Fruit fly (Drosophila melanogaster) whole organism, prepupa: ENCODE data around the gene CG4267.
A peak's percentile ranks its signal among the peaks of the same experiment; 100 is the strongest.

Experiments used
- CG10631 ChIP-seq: fragments of 200-800 bp; sonication (Bioruptor generic); optimal IDR thresholded peaks from 2 replicates; lab custom pipeline; 2016; ENCODE audit warnings: missing biosample characterization, missing genetic modification characterization
- CG10669 ChIP-seq: fragments of 200-800 bp; sonication (Bioruptor generic); optimal IDR thresholded peaks from 3 replicates; lab custom pipeline; 2018; ENCODE audit warnings: missing biosample characterization, mild to moderate bottlenecking, missing genetic modification characterization, moderate library complexity
- CG11902 ChIP-seq: fragments of 200-800 bp; sonication (Bioruptor generic); optimal IDR thresholded peaks from 3 replicates; lab custom pipeline; 2016; ENCODE audit warnings: missing biosample characterization, missing genetic modification characterization
- CG15336 ChIP-seq: fragments of 200-800 bp; sonication (Bioruptor generic); IDR thresholded peaks from 2 replicates; pipeline ENCODE4 v1.3.6; 2022; ENCODE audit warnings: missing biosample characterization, missing genetic modification characterization
- CG1621 ChIP-seq: fragments of 200-800 bp; sonication (Bioruptor generic); optimal IDR thresholded peaks from 3 replicates; lab custom pipeline; 2018; ENCODE audit warnings: missing biosample characterization, mild to moderate bottlenecking, missing genetic modification characterization
- CG16779 ChIP-seq: fragments of 200-800 bp; sonication (Bioruptor generic); optimal IDR thresholded peaks from 3 replicates; lab custom pipeline; 2017; ENCODE audit warnings: missing biosample characterization, mild to moderate bottlenecking, missing genetic modification characterization
- CG3032 ChIP-seq: fragments of 200-800 bp; optimal IDR thresholded peaks from 2 replicates; lab custom pipeline; 2019; ENCODE audit warnings: missing biosample characterization, mild to moderate bottlenecking, missing genetic modification characterization, moderate library complexity
- CG3919 ChIP-seq: fragments of 200-800 bp; sonication (Bioruptor generic); optimal IDR thresholded peaks from 3 replicates; lab custom pipeline; 2016; ENCODE audit warnings: missing biosample characterization, missing genetic modification characterization
- CG6276 ChIP-seq: fragments of 200-800 bp; sonication (Bioruptor generic); optimal IDR thresholded peaks from 2 replicates; lab custom pipeline; 2017; ENCODE audit warnings: missing biosample characterization, mild to moderate bottlenecking, missing genetic modification characterization
- CG6808 ChIP-seq: fragments of 200-800 bp; sonication (Bioruptor generic); optimal IDR thresholded peaks from 3 replicates; lab custom pipeline; 2017; ENCODE audit warnings: missing biosample characterization, missing genetic modification characterization, mild to moderate bottlenecking, moderate library complexity, missing genetic modification reagents
- CG7368 ChIP-seq: fragments of 200-800 bp; sonication (Bioruptor generic); optimal IDR thresholded peaks from 3 replicates; lab custom pipeline; 2016; ENCODE audit warnings: missing biosample characterization, missing genetic modification characterization
- Eip75B ChIP-seq: fragments of 200-800 bp; sonication (Bioruptor generic); optimal IDR thresholded peaks from 3 replicates; lab custom pipeline; 2016; ENCODE audit warnings: missing biosample characterization, missing genetic modification characterization
- Eip93F ChIP-seq: fragments of 200-800 bp; sonication (Bioruptor generic); optimal IDR thresholded peaks from 2 replicates; lab custom pipeline; 2016; ENCODE audit warnings: missing biosample characterization, mild to moderate bottlenecking, missing genetic modification characterization
- Ets21C ChIP-seq: fragments of 200-800 bp; sonication (Bioruptor generic); optimal IDR thresholded peaks from 3 replicates; lab custom pipeline; 2016; ENCODE audit warnings: missing biosample characterization, missing genetic modification characterization
- Ets96B ChIP-seq: fragments of 200-800 bp; optimal IDR thresholded peaks from 2 replicates; lab custom pipeline; 2019; ENCODE audit warnings: missing biosample characterization, mild to moderate bottlenecking, missing genetic modification characterization, moderate library complexity
- Gug ChIP-seq: fragments of 200-800 bp; sonication (Bioruptor generic); IDR thresholded peaks from 2 replicates; pipeline ENCODE4 v1.3.6; 2022; ENCODE audit warnings: missing biosample characterization, missing genetic modification characterization
- Hr4 ChIP-seq: fragments of 200-800 bp; sonication (Bioruptor generic); optimal IDR thresholded peaks from 3 replicates; lab custom pipeline; 2016; ENCODE audit warnings: missing biosample characterization, missing genetic modification characterization
- Lpt ChIP-seq: fragments of 200-800 bp; sonication (Bioruptor generic); optimal IDR thresholded peaks from 3 replicates; lab custom pipeline; 2016; ENCODE audit warnings: missing biosample characterization, missing genetic modification characterization
- Smox ChIP-seq: fragments of 200-800 bp; sonication (Bioruptor generic); optimal IDR thresholded peaks from 3 replicates; lab custom pipeline; 2016; ENCODE audit warnings: missing biosample characterization, missing genetic modification characterization
- Sox102F ChIP-seq: fragments of 200-800 bp; sonication (Bioruptor generic); optimal IDR thresholded peaks from 2 replicates; lab custom pipeline; 2016; ENCODE audit warnings: missing biosample characterization, mild to moderate bottlenecking, missing genetic modification characterization
- cyc ChIP-seq: fragments of 200-800 bp; sonication (Bioruptor generic); optimal IDR thresholded peaks from 3 replicates; lab custom pipeline; 2016; ENCODE audit warnings: missing biosample characterization, missing genetic modification characterization
- dac ChIP-seq: fragments of 200-800 bp; sonication (Bioruptor generic); optimal IDR thresholded peaks from 2 replicates; lab custom pipeline; 2017; ENCODE audit warnings: missing biosample characterization, mild to moderate bottlenecking, missing genetic modification characterization
- dsx ChIP-seq: fragments of 200-800 bp; optimal IDR thresholded peaks from 3 replicates; lab custom pipeline; 2019; ENCODE audit warnings: missing biosample characterization, mild to moderate bottlenecking, missing genetic modification characterization, moderate library complexity; ENCODE audit not compliant: poor library complexity, severe bottlenecking
- eg ChIP-seq: fragments of 200-800 bp; sonication (Bioruptor generic); IDR thresholded peaks from 3 replicates; pipeline ENCODE4 v1.3.6; 2022; ENCODE audit warnings: missing biosample characterization, missing genetic modification characterization
- esn ChIP-seq: fragments of 200-800 bp; sonication (Bioruptor generic); optimal IDR thresholded peaks from 2 replicates; lab custom pipeline; 2016; ENCODE audit warnings: missing biosample characterization, mild to moderate bottlenecking, missing genetic modification characterization, moderate library complexity
- fd59A ChIP-seq: fragments of 200-800 bp; sonication (Bioruptor generic); optimal IDR thresholded peaks from 2 replicates; lab custom pipeline; 2017; ENCODE audit warnings: missing biosample characterization, mild to moderate bottlenecking, missing genetic modification characterization, missing genetic modification reagents
- fkh ChIP-seq: fragments of 200-800 bp; sonication (Bioruptor generic); optimal IDR thresholded peaks from 3 replicates; lab custom pipeline; 2017; ENCODE audit warnings: missing biosample characterization, mild to moderate bottlenecking, missing genetic modification characterization, moderate library complexity
- lz ChIP-seq: fragments of 200-800 bp; sonication (Bioruptor generic); optimal IDR thresholded peaks from 3 replicates; lab custom pipeline; 2016; ENCODE audit warnings: missing biosample characterization, missing genetic modification characterization
- net ChIP-seq: fragments of 200-800 bp; sonication (Bioruptor generic); optimal IDR thresholded peaks from 3 replicates; lab custom pipeline; 2016; ENCODE audit warnings: missing biosample characterization, missing genetic modification characterization
- salr ChIP-seq, 2 experiments: fragments of 200-800 bp; sonication (Bioruptor generic); optimal IDR thresholded peaks; 3 replicates each; lab custom pipeline; 2016 to 2018; ENCODE audit warnings: missing biosample characterization in 2 of 2, missing genetic modification characterization in 2 of 2, mild to moderate bottlenecking in 1 of 2
- spab ChIP-seq: fragments of 200-800 bp; sonication (Bioruptor generic); optimal IDR thresholded peaks from 2 replicates; lab custom pipeline; 2017; ENCODE audit warnings: missing biosample characterization, mild to moderate bottlenecking, missing genetic modification characterization, missing genetic modification reagents
- ss ChIP-seq, 2 experiments: fragments of 200-800 bp; sonication (Bioruptor generic); optimal IDR thresholded peaks; 2 replicates in 1 of 2; 3 replicates in 1 of 2; lab custom pipeline; 2017 to 2018; ENCODE audit warnings: mild to moderate bottlenecking in 2 of 2, missing biosample characterization in 2 of 2, missing genetic modification characterization in 2 of 2, moderate library complexity in 1 of 2
- svp ChIP-seq: fragments of 200-800 bp; sonication (Bioruptor generic); peaks from one replicate; lab custom pipeline; 2016; ENCODE audit warnings: missing biosample characterization, missing genetic modification characterization

CG4267 gene

DNA sequence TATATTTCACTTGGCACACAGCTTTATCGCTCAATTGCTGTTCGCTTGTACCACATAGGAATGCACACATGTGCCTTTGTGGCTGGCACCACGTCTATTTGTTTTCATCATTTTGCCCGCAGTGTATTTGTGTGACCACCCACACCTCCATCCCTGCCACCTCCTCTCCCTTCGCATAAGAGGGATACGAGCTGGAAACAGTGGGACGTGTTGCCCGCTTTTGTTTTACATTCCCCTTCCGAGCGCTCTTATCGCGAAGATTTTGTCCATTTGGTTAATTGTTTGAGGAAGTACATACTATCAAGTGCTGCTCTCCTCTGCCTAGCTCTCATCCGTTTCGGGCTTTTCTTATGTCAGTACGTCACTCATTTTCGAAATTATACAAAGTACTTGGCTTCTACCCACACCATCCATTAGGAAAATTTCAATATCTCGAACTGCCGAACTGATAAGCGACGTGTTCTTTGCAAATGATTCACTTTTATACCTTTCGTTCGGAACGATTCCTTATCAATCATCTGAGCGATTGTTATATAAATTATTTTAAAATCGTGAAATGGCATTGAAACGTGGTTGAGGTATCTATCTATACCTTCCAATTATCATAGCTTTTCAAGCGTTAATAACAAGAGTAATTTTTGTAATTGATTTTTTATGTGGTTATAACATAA is 13.9 kb upstream of the CG4267 start (continued):
- TF ChIP-seq spab (GFP tag; lab: Kevin White, UChicago) (no peak), Gug (no peak), salr (GFP tag; optimal IDR thresholded peaks at IDR 0.05; lab: Kevin White, UChicago) (no peak), lz (GFP tag; lab: Kevin White, UChicago) (no peak), CG10669 (GFP tag; lab: Kevin White, UChicago) (no peak), fd59A (no peak), cyc (GFP tag; lab: Kevin White, UChicago) (no peak), Lpt (GFP tag; lab: Kevin White, UChicago) (no peak), CG7368 (no peak), Sox102F (GFP tag; lab: Kevin White, UChicago) (no peak), ss (GFP tag; optimal IDR thresholded peaks at IDR 0.05; lab: Kevin White, UChicago) (no peak)

DNA sequence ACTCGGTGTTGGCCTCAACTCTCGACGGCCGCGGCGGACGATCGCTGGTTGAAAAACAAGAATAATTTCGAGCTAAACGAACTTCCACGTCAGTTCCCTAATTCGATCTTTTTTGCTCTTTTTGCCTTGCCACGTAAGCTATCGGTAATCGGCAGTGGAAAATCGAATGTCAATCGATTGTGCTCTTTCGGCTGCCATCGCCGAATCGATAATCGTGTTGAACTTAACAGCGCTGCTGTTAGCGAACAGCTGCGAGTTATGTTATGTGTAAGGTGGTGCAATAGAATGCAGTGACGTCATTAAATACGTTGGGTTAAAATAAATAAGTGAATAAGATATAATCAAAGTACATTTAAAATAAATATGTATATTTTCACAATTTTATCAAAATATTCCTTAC is 5.5 kb upstream of the CG4267 start, which contains the start of gene Sec24CD:
TSS of gene Sec24CD (minus strand) at position 123 of the 400 bp plus-strand sequence.
- no peak for TF ChIP-seq Smox (GFP tag; lab: Kevin White, UChicago)
- TF ChIP-seq esn: peak; percentile 36
- TF ChIP-seq CG6276 (GFP tag; lab: Kevin White, UChicago): no peak
- peak; percentile 33 for TF ChIP-seq svp (GFP tag; lab: Kevin White, UChicago)
- TF ChIP-seq salr (GFP tag; optimal IDR thresholded peaks at IDR 0.05; lab: Kevin White, UChicago): no peak
- no peak for TF ChIP-seq dac
- no peak for TF ChIP-seq Hr4 (GFP tag; lab: Kevin White, UChicago)
- no peak for TF ChIP-seq CG16779 (tag; lab: Kevin White, UChicago)
- peak; percentile 13 for TF ChIP-seq CG3032 (tag; lab: Kevin White, UChicago)
- TF ChIP-seq eg (GFP tag; lab: Robert Waterston, UW): peak; percentile 40; the same call in 1 of the 3 replicates
- TF ChIP-seq Eip93F: peak; percentile 9
- TF ChIP-seq CG15336 (GFP tag; lab: Robert Waterston, UW): peak; percentile 13; the same call in 1 of the 2 replicates

DNA sequence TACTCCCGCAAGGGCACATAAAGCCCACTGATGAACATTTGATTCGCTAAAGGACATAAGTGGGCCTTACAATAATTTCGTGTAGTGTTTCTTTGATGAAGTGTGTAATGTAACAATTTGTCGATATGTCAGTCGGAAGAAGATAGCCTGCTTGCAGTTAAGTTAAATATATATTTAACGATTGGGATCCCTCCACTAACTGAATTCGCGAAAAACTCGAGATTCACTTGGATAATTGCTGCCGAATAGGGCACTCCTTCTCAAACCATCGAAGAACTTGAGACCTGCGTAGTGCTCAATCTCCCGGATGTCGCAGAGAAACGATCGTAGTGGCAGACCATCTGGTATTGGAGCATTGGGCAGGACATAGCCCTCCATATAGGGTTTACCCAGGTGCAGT is 4.0 kb upstream of the CG4267 start, which contains the start of gene Tengl3:
TSS of gene Tengl3 (minus strand) at position 101 of the 400 bp plus-strand sequence.
- no peak for TF ChIP-seq CG11902 (GFP tag; lab: Kevin White, UChicago)
- TF ChIP-seq Eip93F: no peak
- no peak for TF ChIP-seq ss (GFP tag; optimal IDR thresholded peaks at IDR 0.05; lab: Kevin White, UChicago)
- TF ChIP-seq Gug: no peak

DNA sequence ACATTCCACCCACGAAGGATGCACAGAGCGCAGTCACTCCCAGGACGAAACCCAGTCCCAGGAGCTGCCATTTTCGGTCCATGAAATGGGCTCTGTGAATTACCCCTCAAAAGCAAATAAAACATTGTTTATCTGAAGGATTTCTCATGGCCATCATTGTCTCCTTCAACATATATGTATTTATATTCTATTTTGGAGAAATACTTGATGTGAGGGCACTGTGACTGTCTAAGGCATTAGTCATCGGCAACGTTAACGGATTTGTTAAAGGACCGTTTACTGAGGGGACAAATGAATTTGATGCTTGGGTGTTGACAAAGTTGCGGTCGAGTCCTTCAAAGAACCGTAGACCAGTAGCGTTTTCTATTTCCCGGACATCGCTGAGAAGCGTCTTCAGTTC is 2.9 kb upstream of the CG4267 start, which contains the start of gene Tengl2:
TSS of gene Tengl2 (minus strand) at position 101 of the 400 bp plus-strand sequence.
- TF ChIP-seq CG10631 (no peak), CG1621 (tag; lab: Kevin White, UChicago) (no peak), CG3919 (GFP tag; lab: Kevin White, UChicago) (no peak), Ets21C (GFP tag; lab: Kevin White, UChicago) (no peak), Hr4 (GFP tag; lab: Kevin White, UChicago) (no peak), Eip93F (no peak), Smox (GFP tag; lab: Kevin White, UChicago) (no peak), Ets96B (tag; lab: Kevin White, UChicago) (no peak), salr (GFP tag; optimal IDR thresholded peaks at IDR 0.05; lab: Kevin White, UChicago) (no peak), dsx (GFP tag; lab: Kevin White, UChicago) (no peak), CG6808 (GFP tag; lab: Kevin White, UChicago) (no peak), Gug (no peak)
- TF ChIP-seq, all 60 proteins: peak for 0

DNA sequence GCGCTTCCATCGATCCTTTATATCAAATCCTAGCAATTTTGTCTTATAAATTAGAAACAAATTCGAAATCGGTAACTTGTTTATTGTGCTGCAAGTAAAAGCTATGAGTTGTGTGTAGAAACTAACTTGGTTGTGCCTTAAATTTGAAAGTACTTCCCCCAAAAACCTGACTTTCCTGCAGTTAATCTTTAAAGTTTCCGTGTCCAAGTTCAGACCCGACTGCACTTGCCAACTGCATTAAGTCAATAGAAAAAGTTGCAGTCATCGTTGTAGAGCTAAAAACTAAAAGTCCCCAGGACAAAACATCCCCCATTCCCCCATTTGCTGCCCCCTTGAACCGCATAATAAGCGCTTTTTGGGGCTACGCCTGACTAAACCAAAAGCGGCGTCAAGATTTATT is 1.7 kb upstream of the CG4267 start, which contains the start of gene Tengl1:
TSS of gene Tengl1 (minus strand) at position 101 of the 400 bp plus-strand sequence.
- no peak for TF ChIP-seq CG3032 (tag; lab: Kevin White, UChicago)
- TF ChIP-seq fkh (GFP tag; lab: Kevin White, UChicago): no peak
- TF ChIP-seq Eip75B (GFP tag; lab: Kevin White, UChicago): no peak
- no peak for TF ChIP-seq net (GFP tag; lab: Kevin White, UChicago)
- no peak for TF ChIP-seq CG3919 (GFP tag; lab: Kevin White, UChicago)
- no peak for TF ChIP-seq svp (GFP tag; lab: Kevin White, UChicago)
- TF ChIP-seq CG11902 (GFP tag; lab: Kevin White, UChicago): no peak
